Worm (Caenorhabditis elegans): Measurements from ENCODE around the gene col-2.

DNA sequence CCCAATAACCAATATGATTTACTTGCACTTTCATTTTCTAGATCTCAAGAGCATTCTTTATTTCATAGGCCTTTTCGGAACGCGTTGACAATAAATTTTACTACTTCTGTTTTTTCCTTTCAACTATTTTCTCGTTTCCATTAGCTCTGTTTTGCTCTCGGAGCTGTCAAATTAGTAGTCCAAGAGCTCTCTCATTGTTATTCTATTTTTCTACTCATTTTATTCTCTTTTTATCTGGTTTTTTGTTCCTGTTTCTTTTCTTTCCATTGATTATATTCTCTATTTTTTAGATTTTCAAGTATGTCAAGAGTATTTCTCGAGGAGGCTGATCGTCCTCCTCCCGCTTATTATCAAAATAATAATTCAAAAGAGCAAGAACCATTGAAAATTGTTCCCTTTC is 38.1 kb downstream of the col-2 start, which contains the start of gene T04B2.3:
- TF ChIP-seq ztf-29 (GFP tag; IDR thresholded peaks at IDR 0.05), result no peak
- no peak for TF ChIP-seq klf-2 (GFP tag; conservative IDR thresholded peaks at IDR 0.05)
- no peak for TF ChIP-seq tab-1 (GFP tag; IDR thresholded peaks at IDR 0.05)
